ENCODE assay signal across 1 fruit fly cellular context in genomic region chr3L:15234233-15234778, dm6.
A peak's percentile ranks its signal among the peaks of the same experiment; 100 is the strongest.
TF ChIP-seq lines count a peak whose summit lies in the region.

No protein-coding gene starts in this region.

TF ChIP-seq in whole organism, embryonic, 481 proteins besides CTCF, POLR2A, EP300 and RAD21 (continued from another document):
- TF ChIP-seq Gug (GFP tag; IDR thresholded peaks at IDR 0.05; lab: Robert Waterston, UW) (peak; percentile 54; the same call in 1 of the 4 replicates), disco-r (GFP tag; optimal IDR thresholded peaks at IDR 0.05; lab: Kevin White, UChicago) (no peak), nmo (GFP tag; optimal IDR thresholded peaks at IDR 0.05; lab: Kevin White, UChicago) (peak; percentile 11), trh (GFP tag; optimal IDR thresholded peaks at IDR 0.05; lab: Kevin White, UChicago) (no peak)
